Worm (Caenorhabditis elegans): Measurements from ENCODE around the gene cest-16.

cest-16 gene

ce11 chrX:6254671-6255031, 45.1 kb upstream of the cest-16 start:
- TF ChIP-seq hlh-30 (tag; optimal IDR thresholded peaks at IDR 0.05; ENCODE audit: insufficient read depth) = peak; percentile 25
- no peak for TF ChIP-seq ceh-62 (tag; optimal IDR thresholded peaks at IDR 0.05)

- no peak for TF ChIP-seq zip-11 (GFP tag; IDR thresholded peaks at IDR 0.05)
- no peak for TF ChIP-seq sdz-12 (GFP tag; optimal IDR thresholded peaks at IDR 0.05)
- peak in 1 of 2 experiments; percentile 88 for TF ChIP-seq hif-1 (tag; optimal IDR thresholded peaks at IDR 0.05)
- peak; percentile 92 for TF ChIP-seq php-3 (GFP tag; IDR thresholded peaks at IDR 0.05)
- no peak for TF ChIP-seq ces-1 (GFP tag; optimal IDR thresholded peaks at IDR 0.05)
- no peak for TF ChIP-seq Y75B8A.6 (GFP tag; IDR thresholded peaks at IDR 0.05)
- peak in 1 of 2 experiments; percentile 98 for TF ChIP-seq unc-62 (GFP tag; optimal IDR thresholded peaks at IDR 0.05 in 1 of 2)
- no peak for TF ChIP-seq unc-62 (tag; optimal IDR thresholded peaks at IDR 0.05)
- no peak for TF ChIP-seq snpc-4 (tag; optimal IDR thresholded peaks at IDR 0.05)
- no peak for TF ChIP-seq lin-13 (GFP tag; optimal IDR thresholded peaks at IDR 0.05)
- TF ChIP-seq ZK337.2 (GFP tag; IDR thresholded peaks at IDR 0.05) = no peak
- TF ChIP-seq arid-1 (GFP tag; conservative IDR thresholded peaks at IDR 0.05) = no peak
- TF ChIP-seq ama-1 (optimal IDR thresholded peaks at IDR 0.05) = no peak
- TF ChIP-seq unc-130 (GFP tag; optimal IDR thresholded peaks at IDR 0.05) = no peak
- TF ChIP-seq set-16 (GFP tag; IDR thresholded peaks at IDR 0.05) = peak; percentile 45; the same call in 1 of the 2 replicates
- TF ChIP-seq F26F4.8 (GFP tag; conservative IDR thresholded peaks at IDR 0.05) = no peak
- no peak for TF ChIP-seq cey-2 (tag; optimal IDR thresholded peaks at IDR 0.05; ENCODE audit: borderline replicate concordance, insufficient read depth)
- TF ChIP-seq F49E8.2 (tag; optimal IDR thresholded peaks at IDR 0.05; ENCODE audit: borderline replicate concordance) = no peak
- TF ChIP-seq ceh-32 (tag; optimal IDR thresholded peaks at IDR 0.05; ENCODE audit: poor library complexity) = no peak
- no peak for TF ChIP-seq Y5F2A.4 (GFP tag; optimal IDR thresholded peaks at IDR 0.05)
- TF ChIP-seq ceh-82 (tag; optimal IDR thresholded peaks at IDR 0.05) = no peak
- no peak for TF ChIP-seq F44E2.7 (GFP tag; IDR thresholded peaks at IDR 0.05)
- no peak for TF ChIP-seq F10B5.3 (tag; optimal IDR thresholded peaks at IDR 0.05)
- TF ChIP-seq unc-39 (tag; optimal IDR thresholded peaks at IDR 0.05) = no peak
- no peak; the same call in 1 of the 2 replicates for TF ChIP-seq nhr-42 (GFP tag; IDR thresholded peaks at IDR 0.05)
- peak; percentile 92 for TF ChIP-seq tra-1 (GFP tag; IDR thresholded peaks at IDR 0.05)
- no peak for TF ChIP-seq dmd-8 (GFP tag; IDR thresholded peaks at IDR 0.05)
- TF ChIP-seq F37D6.2 (tag; optimal IDR thresholded peaks at IDR 0.05) = no peak
- TF ChIP-seq zfp-2 (tag; optimal IDR thresholded peaks at IDR 0.05) = no peak
- no peak for TF ChIP-seq nhr-76 (tag; optimal IDR thresholded peaks at IDR 0.05)
- TF ChIP-seq hmg-1.1 (GFP tag; IDR thresholded peaks at IDR 0.05) = peak; percentile 50
- TF ChIP-seq R02D3.7 (tag; optimal IDR thresholded peaks at IDR 0.05) = no peak
- TF ChIP-seq D1046.2 (GFP tag; IDR thresholded peaks at IDR 0.05) = no peak
- peak; percentile 84 for TF ChIP-seq nhr-10 (tag; optimal IDR thresholded peaks at IDR 0.05)
- TF ChIP-seq mdt-29 (GFP tag; IDR thresholded peaks at IDR 0.05) = peak; percentile 89
- no peak for TF ChIP-seq madf-5 (GFP tag; IDR thresholded peaks at IDR 0.05)
- TF ChIP-seq nhr-25 (tag; optimal IDR thresholded peaks at IDR 0.05; ENCODE audit: borderline replicate concordance, insufficient read depth) = no peak
- no peak for TF ChIP-seq zip-2 (tag; optimal IDR thresholded peaks at IDR 0.05)
- peak; percentile 72; the same call in 1 of the 2 replicates for TF ChIP-seq zfp-3 (GFP tag; conservative IDR thresholded peaks at IDR 0.05)
- peak; percentile 100 for TF ChIP-seq nhr-28 (tag; optimal IDR thresholded peaks at IDR 0.05)
- TF ChIP-seq nhr-41 (GFP tag; IDR thresholded peaks at IDR 0.05) = no peak
- peak; percentile 20 for TF ChIP-seq rbr-2 (tag; optimal IDR thresholded peaks at IDR 0.05)
- TF ChIP-seq dpl-1 (GFP tag; optimal IDR thresholded peaks at IDR 0.05) = peak; percentile 1
- no peak for TF ChIP-seq aly-2 (tag; optimal IDR thresholded peaks at IDR 0.05)
- TF ChIP-seq egl-43 (GFP tag; IDR thresholded peaks at IDR 0.05) = 0 out of 2 replicates have a peak, but pooled peaks have one; percentile 38
- TF ChIP-seq lsy-2 (tag; optimal IDR thresholded peaks at IDR 0.05) = peak; percentile 38 to 63
- TF ChIP-seq lim-7 (GFP tag; IDR thresholded peaks at IDR 0.05) = no peak
Observed at ce11 chrX:6255561-6255960, 44.2 kb upstream of the cest-16 start.
